Worm (Caenorhabditis elegans): Measurements from ENCODE around the gene nhr-54.

Gene nhr-54

DNA sequence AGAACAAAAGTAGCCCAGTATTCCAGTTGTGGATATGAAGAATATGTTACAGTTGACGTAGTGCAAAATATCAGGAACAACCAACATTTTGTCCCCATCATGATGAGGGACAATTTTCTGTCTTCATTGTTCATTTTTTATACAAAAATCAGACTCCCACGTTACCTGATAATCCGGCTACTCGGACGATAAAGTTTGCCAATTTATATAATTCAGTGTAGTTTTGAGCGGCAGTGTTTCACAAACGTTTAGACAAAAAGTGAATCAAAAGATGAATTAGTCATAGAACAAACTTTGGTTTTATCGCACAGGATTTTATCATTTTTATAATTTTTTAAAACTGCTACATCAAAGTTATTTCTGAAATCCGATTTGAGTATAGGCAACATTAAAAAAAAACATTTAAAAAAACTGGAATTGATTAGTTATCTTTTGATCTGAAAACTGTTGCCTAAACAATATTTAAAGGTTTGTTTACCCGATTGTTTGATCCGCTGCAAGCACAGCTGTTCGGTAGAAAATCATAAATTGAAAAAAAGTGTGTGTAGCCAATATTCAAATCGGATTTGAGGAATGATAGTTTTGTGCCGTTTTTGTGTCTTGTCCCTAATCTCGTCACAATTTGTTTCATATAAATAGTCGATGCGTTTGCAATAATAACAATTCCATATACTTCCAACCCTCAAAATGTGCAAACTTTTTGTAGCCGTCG is 24.7 kb downstream of the nhr-54 start, which contains the start of the genes F57E7.4 and spig-6:
Gene F57E7.4 (minus strand): TSS at position 101 of the 712 bp plus-strand sequence.
Gene spig-6 (plus strand): TSS at position 662 of the 712 bp plus-strand sequence.
- TF ChIP-seq nhr-12 (tag; optimal IDR thresholded peaks at IDR 0.05) (no peak), aly-2 (tag; optimal IDR thresholded peaks at IDR 0.05) (no peak), nhr-43 (tag; optimal IDR thresholded peaks at IDR 0.05; ENCODE audit: poor library complexity, severe bottlenecking) (no peak), nhr-23 (tag; optimal IDR thresholded peaks at IDR 0.05) (no peak), nhr-76 (tag; optimal IDR thresholded peaks at IDR 0.05) (no peak), R02D3.7 (tag; optimal IDR thresholded peaks at IDR 0.05) (no peak)

DNA sequence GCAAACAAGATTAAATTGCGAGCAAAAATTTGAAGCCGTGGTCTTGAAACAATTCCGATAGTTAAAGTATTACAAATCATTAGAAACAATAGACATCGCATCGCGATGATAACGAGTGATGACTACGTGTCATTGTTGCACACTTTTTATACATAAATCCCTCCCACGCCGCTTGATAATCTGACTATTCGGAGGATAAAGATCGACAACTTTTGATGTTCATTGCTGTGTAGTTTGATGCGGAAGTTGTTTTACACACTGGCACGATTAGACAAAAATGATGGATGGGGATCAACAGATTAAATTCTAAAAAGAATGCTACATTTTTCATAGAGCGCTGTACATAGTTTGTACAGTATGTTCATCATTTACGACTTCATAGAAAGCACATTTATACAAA is 26.5 kb downstream of the nhr-54 start, which contains the start of gene T08G3.11:
Gene T08G3.11 (minus strand): TSS at position 101 of the 400 bp plus-strand sequence.
- TF ChIP-seq nhr-11 (tag; optimal IDR thresholded peaks at IDR 0.05) (no peak), nhr-12 (tag; optimal IDR thresholded peaks at IDR 0.05) (no peak), unc-62 (GFP tag; optimal IDR thresholded peaks at IDR 0.05) (no peak), ztf-4 (tag; optimal IDR thresholded peaks at IDR 0.05) (no peak), mml-1 (tag; optimal IDR thresholded peaks at IDR 0.05) (no peak), pqm-1 (tag; optimal IDR thresholded peaks at IDR 0.05) (no peak), jun-1 (tag; optimal IDR thresholded peaks at IDR 0.05) (no peak), snpc-4 (tag; optimal IDR thresholded peaks at IDR 0.05) (no peak), ama-1 (optimal IDR thresholded peaks at IDR 0.05) (no peak), lsy-12 (tag; optimal IDR thresholded peaks at IDR 0.05) (no peak), zag-1 (tag; optimal IDR thresholded peaks at IDR 0.05) (no peak), fkh-10 (GFP tag; optimal IDR thresholded peaks at IDR 0.05) (no peak), fos-1 (tag; optimal IDR thresholded peaks at IDR 0.05) (no peak), nhr-237 (tag; optimal IDR thresholded peaks at IDR 0.05) (no peak), ceh-28 (tag; optimal IDR thresholded peaks at IDR 0.05) (no peak), elt-2 (tag; optimal IDR thresholded peaks at IDR 0.05) (no peak), tbx-2 (tag; optimal IDR thresholded peaks at IDR 0.05) (no peak), nfya-1 (tag; optimal IDR thresholded peaks at IDR 0.05; ENCODE audit: insufficient read depth) (no peak)

DNA sequence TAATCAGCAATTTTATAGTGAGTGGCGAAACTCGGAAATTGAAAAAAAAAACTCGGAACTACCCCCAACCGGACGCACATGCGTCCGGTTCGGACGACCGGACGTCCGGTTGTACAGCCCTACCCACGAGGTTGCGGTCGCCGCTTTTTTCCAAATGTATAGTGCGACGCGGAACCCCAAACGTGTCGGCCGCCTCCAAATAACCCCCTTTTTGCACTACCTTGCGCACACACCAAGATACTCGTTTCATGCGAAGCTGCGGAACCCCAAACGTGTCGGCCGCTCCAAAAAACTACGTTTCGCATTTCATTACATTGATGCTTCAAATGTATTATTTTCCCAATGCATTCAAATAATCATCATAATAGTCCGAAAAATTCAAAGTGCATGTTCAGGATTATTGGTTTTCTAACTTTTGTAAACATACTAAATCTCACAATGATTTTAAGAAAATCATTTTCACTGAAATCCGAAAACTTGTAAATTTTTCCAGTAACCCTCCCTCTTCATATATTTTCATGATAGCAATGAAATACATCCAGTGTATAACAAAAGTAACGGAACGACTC is 33.6 kb downstream of the nhr-54 start, which contains the start of gene srw-35:
Gene srw-35 (plus strand): TSS at position 519 of the 569 bp plus-strand sequence.
- TF ChIP-seq ztf-4 (tag; optimal IDR thresholded peaks at IDR 0.05) (no peak), elt-2 (tag; optimal IDR thresholded peaks at IDR 0.05) (no peak), ama-1 (optimal IDR thresholded peaks at IDR 0.05) (no peak), fkh-10 (GFP tag; optimal IDR thresholded peaks at IDR 0.05) (no peak), mdl-1 (tag; optimal IDR thresholded peaks at IDR 0.05) (no peak), ceh-9 (tag; optimal IDR thresholded peaks at IDR 0.05) (no peak), lin-15B (tag; optimal IDR thresholded peaks at IDR 0.05) (no peak)

DNA sequence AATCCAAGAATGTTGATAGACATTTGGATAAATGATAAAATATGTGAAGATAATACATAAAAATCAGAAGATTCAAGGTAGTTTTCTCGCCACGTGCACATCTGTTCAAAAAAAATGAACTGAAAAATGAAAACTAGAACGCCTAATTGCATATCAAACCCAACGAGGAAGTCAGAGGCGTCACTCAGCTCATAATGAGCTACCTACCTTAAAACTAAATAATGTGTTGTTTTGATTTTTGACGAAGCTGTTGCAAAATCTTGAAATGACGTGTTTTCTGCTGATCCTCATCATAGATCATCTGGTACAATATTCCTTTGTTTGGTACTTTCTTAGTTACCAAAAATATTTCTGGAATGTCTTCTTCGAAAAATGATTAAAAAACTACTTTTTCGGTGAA is 34.8 kb downstream of the nhr-54 start, which contains the start of gene srh-138:
Gene srh-138 (minus strand): TSS at position 101 of the 400 bp plus-strand sequence.
- no peak for TF ChIP-seq mml-1 (tag; optimal IDR thresholded peaks at IDR 0.05)
- TF ChIP-seq aly-2 (tag; optimal IDR thresholded peaks at IDR 0.05), result no peak
- TF ChIP-seq ceh-9 (tag; optimal IDR thresholded peaks at IDR 0.05), result no peak

DNA sequence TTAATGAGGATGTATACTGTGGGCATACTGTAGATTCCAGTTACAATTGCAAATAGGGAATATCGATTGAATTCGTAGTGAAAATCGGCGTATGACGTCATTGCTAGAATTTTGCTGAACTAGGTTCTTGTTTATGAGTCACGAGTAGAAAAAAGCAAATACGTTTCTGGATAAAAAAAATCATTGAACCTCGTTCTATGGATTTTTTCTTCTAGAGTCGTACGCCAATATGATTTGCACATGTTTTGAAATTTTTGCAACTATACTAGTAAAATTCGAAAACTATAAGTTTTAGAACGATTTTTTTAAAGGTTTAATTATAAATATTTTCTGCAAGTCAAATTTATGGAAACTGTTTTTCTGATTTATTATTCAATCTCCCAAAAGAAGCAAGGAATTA is 37.9 kb downstream of the nhr-54 start, which contains the start of gene sru-44:
Gene sru-44 (minus strand): TSS at position 101 of the 400 bp plus-strand sequence.
- TF ChIP-seq nfya-1 (tag; optimal IDR thresholded peaks at IDR 0.05; ENCODE audit: insufficient read depth), result no peak
- TF ChIP-seq snpc-4 (tag; optimal IDR thresholded peaks at IDR 0.05), result no peak
- no peak for TF ChIP-seq pqm-1 (tag; optimal IDR thresholded peaks at IDR 0.05)
- no peak for TF ChIP-seq unc-62 (GFP tag; optimal IDR thresholded peaks at IDR 0.05)
- TF ChIP-seq ceh-16 (tag; optimal IDR thresholded peaks at IDR 0.05), result no peak
- no peak for TF ChIP-seq nhr-237 (tag; optimal IDR thresholded peaks at IDR 0.05)
- no peak for TF ChIP-seq ZK546.5 (tag; optimal IDR thresholded peaks at IDR 0.05)
- TF ChIP-seq ceh-28 (tag; optimal IDR thresholded peaks at IDR 0.05), result no peak
- no peak for TF ChIP-seq nhr-12 (tag; optimal IDR thresholded peaks at IDR 0.05)
- TF ChIP-seq mml-1 (tag; optimal IDR thresholded peaks at IDR 0.05), result no peak
- no peak for TF ChIP-seq ztf-4 (tag; optimal IDR thresholded peaks at IDR 0.05)
- TF ChIP-seq lin-39 (tag; optimal IDR thresholded peaks at IDR 0.05), result no peak

DNA sequence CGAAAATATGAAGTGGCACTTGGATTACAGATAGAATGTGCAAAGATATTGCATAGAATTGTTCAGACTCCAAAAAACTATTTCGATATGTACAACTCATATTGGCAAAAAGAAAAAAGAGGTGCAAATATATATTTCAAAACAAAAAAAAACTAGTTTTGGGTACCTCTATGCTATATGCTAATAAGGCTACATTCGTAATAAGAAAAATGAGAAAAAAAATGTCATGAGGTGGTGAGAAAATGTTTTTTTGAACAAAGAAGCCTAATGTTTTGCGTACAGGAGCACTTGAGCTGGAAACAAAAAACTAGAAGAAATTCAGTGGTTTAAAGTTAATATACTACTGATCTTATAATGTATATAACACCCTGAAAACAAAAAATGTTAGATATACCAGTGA is 44.9 kb downstream of the nhr-54 start, which contains the start of gene srh-142:
Gene srh-142 (minus strand): TSS at position 101 of the 400 bp plus-strand sequence.
- TF ChIP-seq egl-5 (tag; optimal IDR thresholded peaks at IDR 0.05), result no peak
